5 worm cellular contexts compared by ENCODE assay signal in genomic region chrIII:6290469-6291182, ce11.
TF ChIP-seq lines count a peak whose summit lies in the region.

No protein-coding gene starts in this region.

TF ChIP-seq in whole organism, L1 larva, 84 proteins besides CTCF, POLR2A, EP300 and RAD21:
- TF ChIP-seq nhr-47 (tag; optimal IDR thresholded peaks at IDR 0.05; lab: Kevin White, UChicago) (no peak), fos-1 (tag; optimal IDR thresholded peaks at IDR 0.05; lab: Kevin White, UChicago) (peak; percentile 3), elt-2 (tag; optimal IDR thresholded peaks at IDR 0.05; lab: Kevin White, UChicago) (peak; percentile 34)

TF ChIP-seq in whole organism, L2 larva, 48 proteins besides CTCF, POLR2A, EP300 and RAD21:
- TF ChIP-seq nhr-6 (tag; optimal IDR thresholded peaks at IDR 0.05; lab: Kevin White, UChicago), result no peak
- peak; percentile 95 for TF ChIP-seq fos-1 (tag; optimal IDR thresholded peaks at IDR 0.05; lab: Kevin White, UChicago)

TF ChIP-seq in whole organism, L3 larva, 47 proteins besides CTCF, POLR2A, EP300 and RAD21:
- TF ChIP-seq nhr-12 (tag; optimal IDR thresholded peaks at IDR 0.05; lab: Kevin White, UChicago), result no peak
- peak; percentile 38 for TF ChIP-seq pqm-1 (tag; optimal IDR thresholded peaks at IDR 0.05; lab: Kevin White, UChicago)
- TF ChIP-seq jun-1 (tag; optimal IDR thresholded peaks at IDR 0.05; lab: Kevin White, UChicago), result peak; percentile 19
- peak; percentile 91 for TF ChIP-seq elt-1 (tag; optimal IDR thresholded peaks at IDR 0.05; lab: Kevin White, UChicago)
- TF ChIP-seq elt-2 (tag; optimal IDR thresholded peaks at IDR 0.05; lab: Kevin White, UChicago), result peak; percentile 74

TF ChIP-seq in whole organism, L4 larva, 104 proteins besides CTCF, POLR2A, EP300 and RAD21:
- peak; percentile 5 for TF ChIP-seq nhr-77 (tag; optimal IDR thresholded peaks at IDR 0.05; lab: Kevin White, UChicago)
- no peak for TF ChIP-seq T20F7.1 (GFP tag; optimal IDR thresholded peaks at IDR 0.05; lab: Kevin White, UChicago)
- TF ChIP-seq dpl-1 (GFP tag; optimal IDR thresholded peaks at IDR 0.05; lab: Kevin White, UChicago), result no peak
- peak; percentile 41; the same call in 1 of the 2 replicates for TF ChIP-seq php-3 (GFP tag; IDR thresholded peaks at IDR 0.05; lab: Robert Waterston, UW)
- no peak for TF ChIP-seq zfp-3 (GFP tag; conservative IDR thresholded peaks at IDR 0.05; lab: Robert Waterston, UW)
- no peak for TF ChIP-seq lin-1 (GFP tag; IDR thresholded peaks at IDR 0.05; lab: Robert Waterston, UW)
- peak; percentile 38; the same call in 1 of the 2 replicates for TF ChIP-seq ceh-20 (GFP tag; IDR thresholded peaks at IDR 0.05; lab: Robert Waterston, UW)
- TF ChIP-seq nhr-102 (tag; optimal IDR thresholded peaks at IDR 0.05; lab: Kevin White, UChicago), result no peak
- peak; percentile 1 for TF ChIP-seq pqm-1 (tag; optimal IDR thresholded peaks at IDR 0.05; lab: Kevin White, UChicago)

TF ChIP-seq in whole organism, young adult, 124 proteins besides CTCF, POLR2A, EP300 and RAD21:
- TF ChIP-seq rpc-1 (optimal IDR thresholded peaks at IDR 0.05; lab: Kevin White, UChicago) (no peak), rpc-1 (tag; optimal IDR thresholded peaks at IDR 0.05; lab: Kevin White, UChicago) (no peak), nhr-80 (tag; optimal IDR thresholded peaks at IDR 0.05; lab: Kevin White, UChicago) (peak; percentile 26)
